Fruit fly (Drosophila melanogaster) whole organism, pupa: ENCODE measurements around the gene Sfp33A3.

Experiments used
- CG10348 ChIP-seq: fragments of 200-800 bp; sonication (Bioruptor generic); IDR thresholded peaks from 2 replicates; pipeline ENCODE4 v1.3.6; 2022; ENCODE audit warnings: missing biosample characterization, missing genetic modification characterization
- CG12605 ChIP-seq: fragments of 200-800 bp; sonication (Bioruptor generic); IDR thresholded peaks from 2 replicates; pipeline ENCODE4 v1.3.6; 2022; ENCODE audit warnings: missing biosample characterization, missing genetic modification characterization
- CG13204 ChIP-seq: fragments of 200-800 bp; sonication (Bioruptor generic); optimal IDR thresholded peaks from 2 replicates; lab custom pipeline; 2018; ENCODE audit warnings: missing biosample characterization, mild to moderate bottlenecking, missing genetic modification characterization, moderate library complexity
- CG14655 ChIP-seq: fragments of 200-800 bp; sonication (Bioruptor generic); optimal IDR thresholded peaks from 3 replicates; lab custom pipeline; 2017; ENCODE audit warnings: mild to moderate bottlenecking, missing biosample characterization, missing genetic modification reagents, missing genetic modification characterization
- CG15710 ChIP-seq: fragments of 200-800 bp; sonication (Bioruptor generic); optimal IDR thresholded peaks from 2 replicates; lab custom pipeline; 2018; ENCODE audit warnings: missing biosample characterization, mild to moderate bottlenecking, missing genetic modification characterization, moderate library complexity
- CG17806 ChIP-seq: fragments of 200-800 bp; sonication (Bioruptor generic); optimal IDR thresholded peaks from 2 replicates; lab custom pipeline; 2018; ENCODE audit warnings: missing biosample characterization, mild to moderate bottlenecking, missing genetic modification characterization, moderate library complexity
- CG32121 ChIP-seq: fragments of 200-800 bp; sonication (Bioruptor generic); IDR thresholded peaks from 2 replicates; pipeline ENCODE4 v1.3.6; 2022; ENCODE audit warnings: missing biosample characterization, missing genetic modification characterization
- CG34367 ChIP-seq: fragments of 200-800 bp; sonication (Bioruptor generic); optimal IDR thresholded peaks from 2 replicates; lab custom pipeline; 2018; ENCODE audit warnings: missing biosample characterization, mild to moderate bottlenecking, missing genetic modification characterization
- CG4496 ChIP-seq: fragments of 200-800 bp; sonication (Bioruptor generic); IDR thresholded peaks from 3 replicates; pipeline ENCODE4 v1.3.6; 2022; ENCODE audit warnings: missing biosample characterization, missing genetic modification characterization
- CG8159 ChIP-seq: fragments of 200-800 bp; sonication (Bioruptor generic); optimal IDR thresholded peaks from 3 replicates; lab custom pipeline; 2018; ENCODE audit warnings: missing biosample characterization, mild to moderate bottlenecking, missing genetic modification characterization, moderate library complexity
- CG8301 ChIP-seq: fragments of 200-800 bp; sonication (Bioruptor generic); optimal IDR thresholded peaks from 2 replicates; lab custom pipeline; 2018; ENCODE audit warnings: missing biosample characterization, mild to moderate bottlenecking, missing genetic modification characterization
- CG9948 ChIP-seq: fragments of 200-800 bp; sonication (Bioruptor generic); optimal IDR thresholded peaks from 2 replicates; lab custom pipeline; 2018; ENCODE audit warnings: missing biosample characterization, mild to moderate bottlenecking, missing genetic modification characterization, moderate library complexity
- D1 ChIP-seq: fragments of 200-800 bp; sonication (Bioruptor generic); optimal IDR thresholded peaks from 2 replicates; lab custom pipeline; 2018; ENCODE audit warnings: missing biosample characterization, mild to moderate bottlenecking, missing genetic modification characterization, moderate library complexity
- EcR ChIP-seq: fragments of 200-800 bp; sonication (Bioruptor generic); optimal IDR thresholded peaks from 3 replicates; lab custom pipeline; 2019; ENCODE audit warnings: missing biosample characterization, missing genetic modification characterization, mild to moderate bottlenecking, moderate library complexity, missing genetic modification reagents
- Ets98B ChIP-seq: fragments of 200-800 bp; sonication (Bioruptor generic); IDR thresholded peaks from 2 replicates; pipeline ENCODE4 v1.3.6; 2022; ENCODE audit warnings: missing biosample characterization, missing genetic modification characterization
- Pif1A ChIP-seq: fragments of 200-800 bp; sonication (Bioruptor generic); optimal IDR thresholded peaks from 3 replicates; lab custom pipeline; 2016; ENCODE audit warnings: missing biosample characterization, missing genetic modification characterization
- Snoo ChIP-seq: fragments of 200-800 bp; sonication (Bioruptor generic); optimal IDR thresholded peaks from 3 replicates; lab custom pipeline; 2017; ENCODE audit warnings: missing biosample characterization, mild to moderate bottlenecking, missing genetic modification characterization, inconsistent platforms
- fd96Ca ChIP-seq: fragments of 200-800 bp; sonication (Bioruptor generic); IDR thresholded peaks from 3 replicates; pipeline ENCODE4 v1.3.6; 2022; ENCODE audit warnings: missing biosample characterization, missing genetic modification characterization
- gl ChIP-seq: fragments of 200-800 bp; sonication (Bioruptor generic); optimal IDR thresholded peaks from 2 replicates; lab custom pipeline; 2018; ENCODE audit warnings: missing biosample characterization, mild to moderate bottlenecking, missing genetic modification characterization
- rn ChIP-seq: fragments of 200-800 bp; sonication (Bioruptor generic); IDR thresholded peaks from 2 replicates; pipeline ENCODE4 v1.3.6; 2022; ENCODE audit warnings: missing biosample characterization, missing genetic modification characterization

Sfp33A3 gene

dm6 chr2L:11823470-11824162, 16.1 kb upstream of the Sfp33A3 start:
- TF ChIP-seq Pif1A (GFP tag; lab: Kevin White, UChicago) (no peak), CG14655 (GFP tag; lab: Kevin White, UChicago) (no peak), CG34367 (no peak), CG13204 (no peak), CG17806 (tag; lab: Kevin White, UChicago) (no peak), gl (tag; lab: Kevin White, UChicago) (no peak), EcR (GFP tag; lab: Kevin White, UChicago) (no peak), CG15710 (tag; lab: Kevin White, UChicago) (no peak), CG10348 (no peak), CG32121 (no peak), CG9948 (tag; lab: Kevin White, UChicago) (no peak), CG8159 (no peak), D1 (tag; lab: Kevin White, UChicago) (no peak), Ets98B (GFP tag; lab: Robert Waterston, UW) (no peak), CG4496 (no peak), rn (GFP tag; lab: Robert Waterston, UW) (no peak)

- TF ChIP-seq CG10348 (no peak), CG12605 (GFP tag; lab: Robert Waterston, UW) (no peak), rn (GFP tag; lab: Robert Waterston, UW) (no peak), CG17806 (tag; lab: Kevin White, UChicago) (no peak), CG15710 (tag; lab: Kevin White, UChicago) (no peak), Ets98B (GFP tag; lab: Robert Waterston, UW) (no peak), CG9948 (tag; lab: Kevin White, UChicago) (no peak), CG32121 (no peak), CG8301 (no peak), CG13204 (no peak), EcR (GFP tag; lab: Kevin White, UChicago) (no peak), Pif1A (GFP tag; lab: Kevin White, UChicago) (no peak), CG14655 (GFP tag; lab: Kevin White, UChicago) (no peak), CG4496 (no peak), Snoo (tag; lab: Kevin White, UChicago) (no peak), gl (tag; lab: Kevin White, UChicago) (no peak)
- TF ChIP-seq, all 21 proteins: peak for 0
Measured at dm6 chr2L:11829277-11829676, 10.4 kb upstream of the Sfp33A3 start, which contains the start of gene esc. TSS of gene esc (minus strand) at chr2L:11829405.

- TF ChIP-seq rn (GFP tag; lab: Robert Waterston, UW), result no peak
- TF ChIP-seq Ets98B (GFP tag; lab: Robert Waterston, UW), result no peak
- TF ChIP-seq CG32121, result no peak
- no peak for TF ChIP-seq gl (tag; lab: Kevin White, UChicago)
- no peak for TF ChIP-seq CG10348
- TF ChIP-seq CG9948 (tag; lab: Kevin White, UChicago), result no peak
- no peak for TF ChIP-seq CG13204
- TF ChIP-seq CG12605 (GFP tag; lab: Robert Waterston, UW), result no peak
- TF ChIP-seq EcR (GFP tag; lab: Kevin White, UChicago), result no peak
- TF ChIP-seq D1 (tag; lab: Kevin White, UChicago), result no peak
- TF ChIP-seq CG4496, result no peak
- TF ChIP-seq, all 21 proteins: peak for 0
Measured at dm6 chr2L:11833786-11834185, 5.9 kb upstream of the Sfp33A3 start, which contains the start of gene CG45011. TSS of gene CG45011 (plus strand) at chr2L:11834086.

dm6 chr2L:11834308-11834707, 5.4 kb upstream of the Sfp33A3 start, which contains the start of gene CG45012:
TSS of gene CG45012 (plus strand) at chr2L:11834608.
- TF ChIP-seq rn (GFP tag; lab: Robert Waterston, UW) (no peak), CG4496 (no peak), Pif1A (GFP tag; lab: Kevin White, UChicago) (no peak), Ets98B (GFP tag; lab: Robert Waterston, UW) (no peak), EcR (GFP tag; lab: Kevin White, UChicago) (no peak), CG8159 (no peak), CG32121 (no peak), CG12605 (GFP tag; lab: Robert Waterston, UW) (no peak), CG34367 (no peak), Snoo (tag; lab: Kevin White, UChicago) (no peak), CG8301 (no peak), CG14655 (GFP tag; lab: Kevin White, UChicago) (no peak), CG9948 (tag; lab: Kevin White, UChicago) (no peak), CG17806 (tag; lab: Kevin White, UChicago) (no peak), CG15710 (tag; lab: Kevin White, UChicago) (no peak), gl (tag; lab: Kevin White, UChicago) (no peak)
- TF ChIP-seq, all 21 proteins: peak for 0

dm6 chr2L:11836943-11837342, 2.8 kb upstream of the Sfp33A3 start, which contains the start of gene Sfp33A4:
TSS of gene Sfp33A4 (plus strand) at chr2L:11837243.
- no peak for TF ChIP-seq CG8301
- no peak for TF ChIP-seq CG12605 (GFP tag; lab: Robert Waterston, UW)
- no peak for TF ChIP-seq gl (tag; lab: Kevin White, UChicago)
- no peak for TF ChIP-seq Snoo (tag; lab: Kevin White, UChicago)
- TF ChIP-seq CG34367, result no peak
- TF ChIP-seq CG17806 (tag; lab: Kevin White, UChicago), result no peak
- TF ChIP-seq rn (GFP tag; lab: Robert Waterston, UW), result no peak
- no peak for TF ChIP-seq Ets98B (GFP tag; lab: Robert Waterston, UW)
- TF ChIP-seq CG4496, result no peak
- TF ChIP-seq CG15710 (tag; lab: Kevin White, UChicago), result no peak
- no peak for TF ChIP-seq CG32121

- TF ChIP-seq CG32121, result no peak
- TF ChIP-seq Snoo (tag; lab: Kevin White, UChicago), result no peak
- no peak for TF ChIP-seq rn (GFP tag; lab: Robert Waterston, UW)
- no peak for TF ChIP-seq CG9948 (tag; lab: Kevin White, UChicago)
- no peak for TF ChIP-seq CG8159
- no peak for TF ChIP-seq CG13204
- no peak for TF ChIP-seq CG4496
- no peak for TF ChIP-seq CG8301
- TF ChIP-seq Pif1A (GFP tag; lab: Kevin White, UChicago), result no peak
- no peak for TF ChIP-seq D1 (tag; lab: Kevin White, UChicago)
- TF ChIP-seq CG14655 (GFP tag; lab: Kevin White, UChicago), result no peak
- no peak for TF ChIP-seq CG10348
- no peak for TF ChIP-seq fd96Ca
- no peak for TF ChIP-seq gl (tag; lab: Kevin White, UChicago)
- no peak for TF ChIP-seq CG34367
- TF ChIP-seq CG17806 (tag; lab: Kevin White, UChicago), result no peak
Measured at dm6 chr2L:11837413-11837812, 2.3 kb upstream of the Sfp33A3 start, which contains the start of gene Sfp33A2. TSS of gene Sfp33A2 (plus strand) at chr2L:11837713.
